Fruit fly (Drosophila melanogaster) whole organism, embryonic: ENCODE results near the gene CG4301.

Experiments
- Awh ChIP-seq: fragments of 200-800 bp; sonication (Bioruptor generic); IDR thresholded peaks from 2 replicates; pipeline ENCODE4, ENCODE4 v1.3.6; 2022; ENCODE audit warnings: missing biosample characterization, missing genetic modification characterization
- B-H2 ChIP-seq: fragments of 200-800 bp; sonication (Bioruptor generic); optimal IDR thresholded peaks from 2 replicates; lab custom pipeline; 2018; ENCODE audit warnings: missing biosample characterization, mild to moderate bottlenecking, missing genetic modification characterization
- CG10366 ChIP-seq: fragments of 200-800 bp; sonication (Bioruptor generic); IDR thresholded peaks from 2 replicates; pipeline ENCODE4 v1.3.6; 2022; ENCODE audit warnings: missing biosample characterization, missing genetic modification characterization
- CG10543 ChIP-seq: fragments of 200-800 bp; sonication (Bioruptor generic); optimal IDR thresholded peaks from 3 replicates; lab custom pipeline; 2017; ENCODE audit warnings: missing biosample characterization, mild to moderate bottlenecking, missing genetic modification characterization, moderate library complexity
- CG13424 ChIP-seq: fragments of 200-800 bp; sonication (Bioruptor generic); optimal IDR thresholded peaks from 2 replicates; lab custom pipeline; 2019; ENCODE audit warnings: missing biosample characterization, mild to moderate bottlenecking, missing genetic modification characterization, moderate library complexity
- CG14014 ChIP-seq: fragments of 200-800 bp; sonication (Bioruptor generic); IDR thresholded peaks from 2 replicates; pipeline ENCODE4 v1.3.6; 2022; ENCODE audit warnings: missing biosample characterization, missing genetic modification characterization
- CG14050 ChIP-seq: fragments of 200-800 bp; sonication (Bioruptor generic); IDR thresholded peaks from 3 replicates; pipeline ENCODE4 v1.3.6; 2022; ENCODE audit warnings: missing biosample characterization, missing genetic modification characterization
- CG15514 ChIP-seq: fragments of 200-800 bp; sonication (Bioruptor generic); optimal IDR thresholded peaks from 3 replicates; lab custom pipeline; 2017; ENCODE audit warnings: missing biosample characterization, missing genetic modification characterization, mild to moderate bottlenecking, moderate library complexity, missing genetic modification reagents
- CG17385 ChIP-seq: fragments of 200-800 bp; sonication (Bioruptor generic); optimal IDR thresholded peaks from 3 replicates; lab custom pipeline; 2018; ENCODE audit warnings: missing biosample characterization, mild to moderate bottlenecking, missing genetic modification characterization
- CG2199 ChIP-seq: fragments of 200-800 bp; sonication (Bioruptor generic); IDR thresholded peaks from 3 replicates; pipeline ENCODE4 v1.3.6; 2022; ENCODE audit warnings: missing biosample characterization, missing genetic modification characterization
- CG2712 ChIP-seq: fragments of 200-800 bp; optimal IDR thresholded peaks from 3 replicates; lab custom pipeline; 2019; ENCODE audit warnings: missing biosample characterization, mild to moderate bottlenecking, missing genetic modification characterization, moderate library complexity
- CG4328 ChIP-seq: fragments of 200-800 bp; sonication (Bioruptor generic); optimal IDR thresholded peaks from 3 replicates; lab custom pipeline; 2017; ENCODE audit warnings: missing biosample characterization, missing genetic modification reagents, missing genetic modification characterization
- CG43689 ChIP-seq: fragments of 200-800 bp; sonication (Bioruptor generic); IDR thresholded peaks from 2 replicates; pipeline ENCODE4 v1.3.6; 2022; ENCODE audit warnings: missing biosample characterization, missing genetic modification characterization
- CG4707 ChIP-seq: fragments of 200-800 bp; sonication (Bioruptor generic); optimal IDR thresholded peaks from 2 replicates; lab custom pipeline; 2018; ENCODE audit warnings: missing biosample characterization, mild to moderate bottlenecking, missing genetic modification characterization, moderate library complexity
- CG6765 ChIP-seq: fragments of 200-800 bp; sonication (Bioruptor generic); optimal IDR thresholded peaks from 3 replicates; lab custom pipeline; 2017; ENCODE audit warnings: missing biosample characterization, mild to moderate bottlenecking, missing genetic modification characterization
- CG6813 ChIP-seq: fragments of 200-800 bp; sonication (Bioruptor generic); optimal IDR thresholded peaks from 2 replicates; lab custom pipeline; 2017; ENCODE audit warnings: missing biosample characterization, missing genetic modification characterization, mild to moderate bottlenecking, moderate library complexity, missing genetic modification reagents
- CG7556 ChIP-seq: fragments of 200-800 bp; sonication (Bioruptor generic); optimal IDR thresholded peaks from 2 replicates; lab custom pipeline; 2017; ENCODE audit warnings: missing biosample characterization, mild to moderate bottlenecking, missing genetic modification characterization
- CG7839 ChIP-seq: fragments of 200-800 bp; sonication (Bioruptor generic); optimal IDR thresholded peaks from 3 replicates; lab custom pipeline; 2018; ENCODE audit warnings: missing biosample characterization, mild to moderate bottlenecking, missing genetic modification characterization, moderate library complexity
- CG7928 ChIP-seq: fragments of 200-800 bp; sonication (Bioruptor generic); optimal IDR thresholded peaks from 2 replicates; lab custom pipeline; 2017; ENCODE audit warnings: missing biosample characterization, mild to moderate bottlenecking, missing genetic modification characterization
- CG8478 ChIP-seq: fragments of >200 bp; optimal IDR thresholded peaks from 2 replicates; lab custom pipeline; 2018
- CG8924 ChIP-seq: fragments of 200-800 bp; optimal IDR thresholded peaks from 3 replicates; lab custom pipeline; 2019; ENCODE audit warnings: missing biosample characterization, mild to moderate bottlenecking, missing genetic modification characterization, moderate library complexity
- CoRest ChIP-seq: fragments of 200-800 bp; sonication (Bioruptor generic); optimal IDR thresholded peaks from 3 replicates; lab custom pipeline; 2018; ENCODE audit warnings: missing biosample characterization, mild to moderate bottlenecking, missing genetic modification characterization, moderate library complexity
- D19B ChIP-seq: fragments of 200-800 bp; sonication (Bioruptor generic); optimal IDR thresholded peaks from 2 replicates; lab custom pipeline; 2017; ENCODE audit warnings: missing biosample characterization, mild to moderate bottlenecking, missing genetic modification characterization
- Dek ChIP-seq: fragments of 200-800 bp; sonication (Bioruptor generic); optimal IDR thresholded peaks from 3 replicates; lab custom pipeline; 2019; ENCODE audit warnings: missing biosample characterization, mild to moderate bottlenecking, missing genetic modification characterization, moderate library complexity
- Fer1 ChIP-seq: fragments of 200-800 bp; sonication (Bioruptor generic); optimal IDR thresholded peaks from 2 replicates; lab custom pipeline; 2017; ENCODE audit warnings: missing biosample characterization, mild to moderate bottlenecking, missing genetic modification characterization
- Fer3 ChIP-seq: fragments of 200-800 bp; sonication (Bioruptor generic); optimal IDR thresholded peaks from 2 replicates; lab custom pipeline; 2018; ENCODE audit warnings: missing biosample characterization, mild to moderate bottlenecking, missing genetic modification characterization, moderate library complexity
- GATAe ChIP-seq: fragments of 200-800 bp; sonication (Bioruptor generic); conservative IDR thresholded peaks from 2 replicates; pipeline ENCODE4 v1.3.6; 2022; ENCODE audit warnings: missing biosample characterization, missing genetic modification characterization
- HLH54F ChIP-seq: fragments of 200-800 bp; sonication (Bioruptor generic); optimal IDR thresholded peaks from 3 replicates; lab custom pipeline; 2016; ENCODE audit warnings: missing biosample characterization, missing genetic modification characterization
- Hmr ChIP-seq: fragments of 200-800 bp; sonication (Bioruptor generic); optimal IDR thresholded peaks from 3 replicates; lab custom pipeline; 2017; ENCODE audit warnings: mild to moderate bottlenecking, missing biosample characterization, missing genetic modification reagents, missing genetic modification characterization
- Hr3 ChIP-seq: fragments of 200-800 bp; sonication (Bioruptor generic); optimal IDR thresholded peaks from 3 replicates; lab custom pipeline; 2016; ENCODE audit warnings: missing biosample characterization, missing genetic modification characterization
- Hr51 ChIP-seq, 2 experiments: fragments of 200-800 bp; sonication (Bioruptor generic); optimal IDR thresholded peaks; 2 replicates in 1 of 2; 3 replicates in 1 of 2; lab custom pipeline; 2016 to 2018; ENCODE audit warnings: missing biosample characterization in 2 of 2, missing genetic modification characterization in 2 of 2, mild to moderate bottlenecking in 1 of 2, moderate library complexity in 1 of 2
- MBD-R2 ChIP-seq: fragments of 200-800 bp; sonication (Bioruptor generic); IDR thresholded peaks from 2 replicates; pipeline ENCODE4 v1.3.6; 2022; ENCODE audit warnings: missing biosample characterization, missing genetic modification characterization
- Med ChIP-seq: fragments of 200-800 bp; sonication (Bioruptor generic); peaks from one replicate; lab custom pipeline; 2016; ENCODE audit warnings: missing biosample characterization, missing genetic modification characterization, mild to moderate bottlenecking, inconsistent platforms, moderate library complexity
- Meics ChIP-seq: fragments of 200-800 bp; sonication (Bioruptor generic); optimal IDR thresholded peaks from 2 replicates; lab custom pipeline; 2017; ENCODE audit warnings: missing biosample characterization, mild to moderate bottlenecking, missing genetic modification characterization
- Nf-YA ChIP-seq: fragments of 200-800 bp; sonication (Bioruptor generic); IDR thresholded peaks from 2 replicates; pipeline ENCODE4 v1.3.6; 2022; ENCODE audit warnings: missing biosample characterization, missing genetic modification characterization
- NfI ChIP-seq: fragments of 200-800 bp; sonication (Bioruptor generic); optimal IDR thresholded peaks from 3 replicates; lab custom pipeline; 2018; ENCODE audit warnings: missing biosample characterization, mild to moderate bottlenecking, missing genetic modification characterization, moderate library complexity
- Ptx1 ChIP-seq: fragments of 200-800 bp; sonication (Bioruptor generic); IDR thresholded peaks from 2 replicates; pipeline ENCODE4 v1.3.6; 2022; ENCODE audit warnings: missing biosample characterization, missing genetic modification characterization
- Ravus ChIP-seq: fragments of 200-800 bp; sonication (Bioruptor generic); IDR thresholded peaks from 2 replicates; pipeline ENCODE4 v1.3.6; 2022; ENCODE audit warnings: missing biosample characterization, missing genetic modification characterization
- Xbp1 ChIP-seq: fragments of 200-800 bp; sonication (Bioruptor generic); optimal IDR thresholded peaks from 3 replicates; lab custom pipeline; 2016; ENCODE audit warnings: missing biosample characterization, mild to moderate bottlenecking, missing genetic modification characterization
- ab ChIP-seq: fragments of 200-800 bp; sonication (Bioruptor generic); optimal IDR thresholded peaks from 2 replicates; lab custom pipeline; 2016; ENCODE audit warnings: missing biosample characterization, missing genetic modification characterization
- bcd ChIP-seq: fragments of 200-800 bp; sonication (Bioruptor generic); optimal IDR thresholded peaks from 2 replicates; lab custom pipeline; 2017; ENCODE audit warnings: missing biosample characterization, mild to moderate bottlenecking, missing genetic modification characterization
- grau ChIP-seq: fragments of 200-800 bp; optimal IDR thresholded peaks from 3 replicates; lab custom pipeline; 2019; ENCODE audit warnings: missing biosample characterization, mild to moderate bottlenecking, missing genetic modification characterization, moderate library complexity
- ind ChIP-seq: fragments of 200-800 bp; sonication (Bioruptor generic); optimal IDR thresholded peaks from 3 replicates; lab custom pipeline; 2016; ENCODE audit warnings: missing biosample characterization, missing genetic modification characterization
- odd ChIP-seq: fragments of 200-800 bp; sonication (Bioruptor generic); optimal IDR thresholded peaks from 2 replicates; lab custom pipeline; 2017; ENCODE audit warnings: missing biosample characterization, mild to moderate bottlenecking, missing genetic modification characterization
- org-1 ChIP-seq: fragments of 200-800 bp; sonication (Bioruptor generic); optimal IDR thresholded peaks from 2 replicates; lab custom pipeline; 2017; ENCODE audit warnings: missing biosample characterization, missing genetic modification characterization
- pum ChIP-seq: fragments of 200-800 bp; sonication (Bioruptor generic); optimal IDR thresholded peaks from 2 replicates; lab custom pipeline; 2016; ENCODE audit warnings: missing biosample characterization, missing genetic modification characterization
- seq ChIP-seq: fragments of 200-800 bp; sonication (Bioruptor generic); IDR thresholded peaks from 2 replicates; pipeline ENCODE4 v1.3.6; 2022; ENCODE audit warnings: missing biosample characterization, missing genetic modification characterization
- tgo ChIP-seq: fragments of 200-800 bp; sonication (Bioruptor generic); IDR thresholded peaks from 3 replicates; pipeline ENCODE4 v1.3.6; 2022; ENCODE audit warnings: missing biosample characterization, missing genetic modification characterization
- toy ChIP-seq: fragments of 200-800 bp; sonication (Bioruptor generic); IDR thresholded peaks from 2 replicates; pipeline ENCODE4 v1.3.6; 2022; ENCODE audit warnings: missing biosample characterization, missing genetic modification characterization
- unpg ChIP-seq: fragments of 200-800 bp; sonication (Bioruptor generic); optimal IDR thresholded peaks from 3 replicates; lab custom pipeline; 2018; ENCODE audit warnings: missing biosample characterization, mild to moderate bottlenecking, missing genetic modification characterization, moderate library complexity
- vvl ChIP-seq: fragments of 200-800 bp; sonication (Bioruptor generic); IDR thresholded peaks from 2 replicates; pipeline ENCODE4 v1.3.6; 2022; ENCODE audit warnings: missing biosample characterization, missing genetic modification characterization

CG4301 gene

DNA sequence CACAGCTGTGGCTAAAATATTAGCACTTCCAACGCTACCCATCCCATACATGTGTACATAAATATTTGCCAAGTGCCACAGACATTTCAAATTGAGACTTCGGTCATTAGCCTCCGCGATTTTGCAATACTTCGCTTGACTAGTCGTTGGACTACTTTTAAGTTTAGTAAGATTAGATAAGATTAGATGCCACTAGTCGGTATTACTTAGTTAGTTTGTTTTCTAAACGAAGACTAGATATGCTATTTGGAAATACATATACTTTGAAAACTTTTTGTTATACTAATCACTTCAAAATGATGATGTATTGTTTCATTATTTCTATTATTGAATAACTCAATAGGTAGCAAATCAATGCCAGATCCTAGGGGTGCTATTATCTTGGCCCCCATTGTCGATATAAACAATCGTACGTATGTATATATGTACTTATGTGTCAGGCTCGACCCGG, 19.3 kb upstream of the CG4301 start (continued):
- TF ChIP-seq CG4707 (GFP tag; lab: Kevin White, UChicago) (no peak), Nf-YA (GFP tag; lab: Robert Waterston, UW) (no peak), CG2199 (GFP tag; lab: Robert Waterston, UW) (no peak), Fer1 (peak; percentile 51), CG10543 (GFP tag; lab: Kevin White, UChicago) (peak; percentile 22), CG8924 (peak; percentile 49), D19B (GFP tag; lab: Kevin White, UChicago) (peak; percentile 13), seq (GFP tag; lab: Robert Waterston, UW) (0 out of 2 replicates have a peak, but pooled peaks have one; percentile 24), Awh (GFP tag; lab: Robert Waterston, UW) (no peak), bcd (peak; percentile 35), Hr51 (GFP tag; optimal IDR thresholded peaks at IDR 0.05; lab: Kevin White, UChicago) (peak; percentile 29 to 47), CG7928 (GFP tag; lab: Kevin White, UChicago) (peak; percentile 12), CG13424 (peak; percentile 35), GATAe (GFP tag; lab: Robert Waterston, UW) (no peak), Xbp1 (GFP tag; lab: Kevin White, UChicago) (peak; percentile 1), CG14014 (GFP tag; lab: Robert Waterston, UW) (no peak), CG6765 (GFP tag; lab: Kevin White, UChicago) (peak; percentile 67), Meics (GFP tag; lab: Kevin White, UChicago) (peak; percentile 52), CG6813 (GFP tag; lab: Kevin White, UChicago) (peak; percentile 14), Ptx1 (GFP tag; lab: Robert Waterston, UW) (0 out of 2 replicates have a peak, but pooled peaks have one; percentile 23), odd (GFP tag; lab: Kevin White, UChicago) (peak; percentile 34), Fer3 (tag; lab: Kevin White, UChicago) (peak; percentile 37), Ravus (GFP tag; lab: Robert Waterston, UW) (no peak), CG2712 (tag; lab: Kevin White, UChicago) (peak; percentile 35), NfI (GFP tag; lab: Kevin White, UChicago) (peak; percentile 35), ind (peak; percentile 19), CoRest (tag; lab: Kevin White, UChicago) (peak; percentile 51), CG10366 (GFP tag; lab: Robert Waterston, UW) (no peak), grau (tag; lab: Kevin White, UChicago) (peak; percentile 52), ab (no peak), CG17385 (GFP tag; lab: Kevin White, UChicago) (peak; percentile 42), MBD-R2 (GFP tag; lab: Robert Waterston, UW) (0 out of 2 replicates have a peak, but pooled peaks have one; percentile 19), CG7556 (peak; percentile 52), CG15514 (peak; percentile 36), Hmr (GFP tag; lab: Kevin White, UChicago) (peak; percentile 50), vvl (GFP tag; lab: Robert Waterston, UW) (0 out of 2 replicates have a peak, but pooled peaks have one; percentile 22), CG8478 (no peak), unpg (GFP tag; lab: Kevin White, UChicago) (peak; percentile 27), CG14050 (GFP tag; lab: Robert Waterston, UW) (no peak), B-H2 (GFP tag; lab: Kevin White, UChicago) (peak; percentile 18), Hr3 (GFP tag; lab: Kevin White, UChicago) (peak; percentile 23), org-1 (GFP tag; lab: Kevin White, UChicago) (peak; percentile 47), tgo (0 out of 3 replicates have a peak, but pooled peaks have one; percentile 33), CG4328 (GFP tag; lab: Kevin White, UChicago) (peak; percentile 16), pum (peak; percentile 6), Dek (tag; lab: Kevin White, UChicago) (peak; percentile 1), toy (no peak), CG43689 (GFP tag; lab: Robert Waterston, UW) (no peak), Med (peak; percentile 86), CG7839 (tag; lab: Kevin White, UChicago) (peak; percentile 62), HLH54F (GFP tag; lab: Kevin White, UChicago) (peak; percentile 21)
